Worm (Caenorhabditis elegans): ENCODE data around the gene egl-36.

DNA sequence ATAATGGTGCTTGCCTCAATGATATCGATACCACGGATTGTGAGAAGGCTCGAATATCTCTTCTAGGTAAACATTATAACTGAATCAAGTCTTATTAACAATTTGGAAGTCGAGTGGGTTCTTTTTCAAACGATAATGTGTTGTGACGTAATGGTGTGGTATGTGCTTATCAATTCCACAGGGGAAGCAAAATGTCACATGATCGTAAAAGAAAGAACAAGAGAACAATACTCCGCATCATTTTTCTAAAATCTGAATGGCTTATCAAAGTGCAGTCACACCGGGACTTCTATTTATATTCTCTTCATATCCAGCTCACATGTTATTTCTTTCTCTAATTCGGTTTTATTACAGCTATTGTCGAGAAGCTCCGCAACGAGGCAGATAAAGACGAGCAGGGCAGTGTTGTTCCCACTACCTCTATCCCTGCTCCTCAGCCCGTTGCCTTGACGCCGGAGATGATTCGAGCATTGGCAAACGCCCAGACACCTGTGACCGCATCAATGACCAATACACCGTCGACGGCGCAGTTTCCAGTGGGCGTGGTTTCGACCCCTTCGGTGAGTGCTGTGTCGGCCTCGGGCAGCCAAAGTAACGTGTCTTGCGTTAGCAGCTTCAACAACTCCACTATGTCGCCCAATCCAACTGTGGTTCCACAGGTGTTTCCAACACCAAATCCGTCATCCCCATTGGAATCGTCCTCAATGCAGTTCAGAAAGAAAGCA is 46.6 kb downstream of the egl-36 start:
- no peak for TF ChIP-seq snpc-4 (GFP tag; optimal IDR thresholded peaks at IDR 0.05)
- no peak for TF ChIP-seq snpc-4 (tag; optimal IDR thresholded peaks at IDR 0.05)
- TF ChIP-seq unc-62 (GFP tag; optimal IDR thresholded peaks at IDR 0.05): no peak
- no peak for TF ChIP-seq F49E8.2 (tag; optimal IDR thresholded peaks at IDR 0.05; ENCODE audit: insufficient read depth)
- no peak for TF ChIP-seq mes-4 (tag; optimal IDR thresholded peaks at IDR 0.05)
- TF ChIP-seq Y53G8AR.9 (GFP tag; conservative IDR thresholded peaks at IDR 0.05): no peak
- TF ChIP-seq ama-1 (optimal IDR thresholded peaks at IDR 0.05): no peak
- TF ChIP-seq ama-1 (GFP tag; optimal IDR thresholded peaks at IDR 0.05): no peak
- no peak for TF ChIP-seq hlh-12 (tag; optimal IDR thresholded peaks at IDR 0.05)
- no peak for TF ChIP-seq nhr-90 (tag; optimal IDR thresholded peaks at IDR 0.05)
- no peak for TF ChIP-seq aptf-3 (GFP tag; IDR thresholded peaks at IDR 0.05)
